Worm (Caenorhabditis elegans): ENCODE data around the gene Y46G5A.18.

The Y46G5A.18 gene

ce11 chrII:12787831-12788248 is 17.2 kb downstream of the Y46G5A.18 start, which contains the start of gene alkb-7 (continued):
- TF ChIP-seq Y48G9A.11 (GFP tag; IDR thresholded peaks at IDR 0.05) (peak; percentile 41; the same call in 1 of the 2 replicates), spr-1 (tag; optimal IDR thresholded peaks at IDR 0.05) (peak; percentile 71), nhr-41 (GFP tag; IDR thresholded peaks at IDR 0.05) (no peak), spr-3 (GFP tag; optimal IDR thresholded peaks at IDR 0.05) (peak; percentile 57), T26A8.4 (GFP tag; IDR thresholded peaks at IDR 0.05) (peak; percentile 77), dve-1 (tag; optimal IDR thresholded peaks at IDR 0.05; ENCODE audit: insufficient read depth) (peak; percentile 41), mep-1 (tag; optimal IDR thresholded peaks at IDR 0.05) (peak; percentile 76), set-16 (GFP tag; IDR thresholded peaks at IDR 0.05) (no peak), ceh-20 (GFP tag; IDR thresholded peaks at IDR 0.05) (no peak), madf-9 (GFP tag; conservative IDR thresholded peaks at IDR 0.05) (no peak), daf-19 (GFP tag; conservative IDR thresholded peaks at IDR 0.05) (no peak), snpc-1.2 (GFP tag; IDR thresholded peaks at IDR 0.05) (peak; percentile 56; the same call in 1 of the 2 replicates), F49E8.2 (tag; optimal IDR thresholded peaks at IDR 0.05; ENCODE audit: borderline replicate concordance) (no peak), daf-8 (GFP tag; IDR thresholded peaks at IDR 0.05) (no peak), nhr-48 (tag; optimal IDR thresholded peaks at IDR 0.05) (peak; percentile 42), pha-4 (GFP tag; IDR thresholded peaks at IDR 0.05) (0 out of 2 replicates have a peak, but pooled peaks have one; percentile 7), pha-4 (tag; optimal IDR thresholded peaks at IDR 0.05) (no peak), lin-38 (GFP tag; IDR thresholded peaks at IDR 0.05) (peak; percentile 76)

- TF ChIP-seq F44E2.7 (GFP tag; IDR thresholded peaks at IDR 0.05), result no peak
- no peak for TF ChIP-seq pha-4 (GFP tag; IDR thresholded peaks at IDR 0.05)
- peak; percentile 12 for TF ChIP-seq pha-4 (tag; optimal IDR thresholded peaks at IDR 0.05)
- TF ChIP-seq F10B5.3 (tag; optimal IDR thresholded peaks at IDR 0.05), result no peak
- TF ChIP-seq ceh-28 (tag; optimal IDR thresholded peaks at IDR 0.05), result no peak
- TF ChIP-seq lin-1 (GFP tag; IDR thresholded peaks at IDR 0.05), result no peak
- no peak for TF ChIP-seq tra-1 (GFP tag; IDR thresholded peaks at IDR 0.05)
- no peak for TF ChIP-seq nhr-28 (tag; optimal IDR thresholded peaks at IDR 0.05)
- no peak for TF ChIP-seq dmd-8 (GFP tag; IDR thresholded peaks at IDR 0.05)
- no peak for TF ChIP-seq Y105C5A.15 (GFP tag; IDR thresholded peaks at IDR 0.05)
- TF ChIP-seq fos-1 (tag; optimal IDR thresholded peaks at IDR 0.05), result no peak
- no peak for TF ChIP-seq zfp-3 (GFP tag; conservative IDR thresholded peaks at IDR 0.05)
- peak; percentile 40 to 54 for TF ChIP-seq mdl-1 (tag; optimal IDR thresholded peaks at IDR 0.05)
- no peak for TF ChIP-seq ceh-44 (GFP tag; IDR thresholded peaks at IDR 0.05)
- TF ChIP-seq nhr-48 (tag; optimal IDR thresholded peaks at IDR 0.05), result no peak
- no peak for TF ChIP-seq vab-7 (GFP tag; IDR thresholded peaks at IDR 0.05)
- TF ChIP-seq dve-1 (tag; optimal IDR thresholded peaks at IDR 0.05; ENCODE audit: insufficient read depth), result peak; percentile 0
- TF ChIP-seq nhr-11 (tag; optimal IDR thresholded peaks at IDR 0.05), result no peak
- peak; percentile 25 for TF ChIP-seq hlh-30 (tag; optimal IDR thresholded peaks at IDR 0.05; ENCODE audit: insufficient read depth)
- no peak for TF ChIP-seq daf-16 (GFP tag; optimal IDR thresholded peaks at IDR 0.05)
- TF ChIP-seq daf-16 (tag; optimal IDR thresholded peaks at IDR 0.05), result peak; percentile 75
Observed at ce11 chrII:12785391-12785790, 19.7 kb downstream of the Y46G5A.18 start, which contains the start of gene Y46G5A.15. Gene Y46G5A.15, minus strand, starts transcription at chrII:12785416.

DNA sequence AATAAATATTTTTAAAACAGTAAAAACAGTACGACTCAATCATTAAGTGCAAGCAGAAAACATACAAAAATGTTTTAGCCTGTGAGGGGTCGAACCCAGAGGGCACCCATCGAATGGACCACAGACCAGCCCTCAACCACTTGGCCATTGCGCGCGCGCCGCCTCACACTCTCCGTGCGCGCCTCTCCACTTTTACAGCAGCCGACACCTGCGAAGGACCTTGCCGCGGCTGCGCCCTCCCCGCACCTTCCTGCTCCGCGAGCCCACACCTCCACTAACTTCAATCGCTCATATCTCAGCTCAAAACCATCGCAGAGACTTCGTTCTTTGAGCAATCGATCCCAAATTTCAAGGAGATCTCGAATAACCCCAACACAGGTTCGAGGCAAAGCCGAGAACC is 26.7 kb downstream of the Y46G5A.18 start:
- TF ChIP-seq mep-1 (tag; optimal IDR thresholded peaks at IDR 0.05), result peak; percentile 71
- TF ChIP-seq mes-2 (tag; optimal IDR thresholded peaks at IDR 0.05; ENCODE audit: poor library complexity, severe bottlenecking), result peak; percentile 79
- peak; percentile 63 for TF ChIP-seq hmg-1.1 (GFP tag; IDR thresholded peaks at IDR 0.05)
- TF ChIP-seq aha-1 (tag), result peak; percentile 93
- TF ChIP-seq nhr-42 (GFP tag; IDR thresholded peaks at IDR 0.05), result peak; percentile 80; the same call in 1 of the 2 replicates
- peak; percentile 10; the same call in 1 of the 2 replicates for TF ChIP-seq tra-1 (GFP tag; IDR thresholded peaks at IDR 0.05)
- TF ChIP-seq egl-43 (GFP tag; IDR thresholded peaks at IDR 0.05), result peak; percentile 75; the same call in 1 of the 2 replicates
- peak; percentile 84 for TF ChIP-seq lin-38 (GFP tag; IDR thresholded peaks at IDR 0.05)
- peak in 1 of 2 experiments; percentile 31 for TF ChIP-seq lsy-2 (tag; optimal IDR thresholded peaks at IDR 0.05)
- TF ChIP-seq lin-1 (GFP tag; IDR thresholded peaks at IDR 0.05), result 0 out of 2 replicates have a peak, but pooled peaks have one; percentile 16
- TF ChIP-seq set-16 (GFP tag; IDR thresholded peaks at IDR 0.05), result peak; percentile 98
- peak; percentile 49; the same call in 1 of the 2 replicates for TF ChIP-seq dmd-6 (GFP tag; IDR thresholded peaks at IDR 0.05)
- TF ChIP-seq snpc-4 (tag; optimal IDR thresholded peaks at IDR 0.05), result peak; percentile 81
- TF ChIP-seq Y48G9A.11 (GFP tag; IDR thresholded peaks at IDR 0.05), result peak; percentile 87
- peak; percentile 88 for TF ChIP-seq lin-13 (GFP tag; optimal IDR thresholded peaks at IDR 0.05)
- peak; percentile 38 for TF ChIP-seq F49E8.2 (tag; optimal IDR thresholded peaks at IDR 0.05; ENCODE audit: borderline replicate concordance)
- TF ChIP-seq dve-1 (tag; optimal IDR thresholded peaks at IDR 0.05; ENCODE audit: insufficient read depth), result peak; percentile 19
- peak; percentile 11 for TF ChIP-seq hlh-11 (tag; optimal IDR thresholded peaks at IDR 0.05)
- peak; percentile 40 for TF ChIP-seq arid-1 (GFP tag; conservative IDR thresholded peaks at IDR 0.05)
- TF ChIP-seq ceh-44 (GFP tag; IDR thresholded peaks at IDR 0.05), result 0 out of 2 replicates have a peak, but pooled peaks have one; percentile 2

Data from whole organism, L4 larva.